Worm (Caenorhabditis elegans) whole organism, late embryonic: ENCODE results near the gene B0024.11.

Experiments used
- ama-1 ChIP-seq: fragments of 150-350 bp; optimal IDR thresholded peaks from 2 replicates; lab custom pipeline; 2014
- elt-2 ChIP-seq: sonication (generic microtip); optimal IDR thresholded peaks from 2 replicates; lab custom pipeline; 2016; ENCODE audit warnings: missing genetic modification reagents, missing genetic modification characterization, missing compliant biosample characterization
- hlh-13 ChIP-seq: fragments of 200-800 bp; sonication (Bioruptor generic); optimal IDR thresholded peaks from 2 replicates; lab custom pipeline; 2018; ENCODE audit warnings: mild to moderate bottlenecking, missing genetic modification characterization, missing compliant biosample characterization
- nfya-1 ChIP-seq: sonication (generic microtip); optimal IDR thresholded peaks from 2 replicates; lab custom pipeline; 2017; ENCODE audit warnings: missing genetic modification characterization, mild to moderate bottlenecking, missing compliant biosample characterization, antibody characterized with exemption, moderate library complexity
- sox-2 ChIP-seq: fragments of 200-800 bp; sonication (Bioruptor generic); IDR thresholded peaks from 2 replicates; pipeline ENCODE4 v1.3.6; 2022; ENCODE audit warnings: missing genetic modification reagents, missing genetic modification characterization, missing compliant biosample characterization
- tbx-2 ChIP-seq: sonication (generic microtip); optimal IDR thresholded peaks from 2 replicates; lab custom pipeline; 2016; ENCODE audit warnings: missing genetic modification characterization, missing compliant biosample characterization
- unc-42 ChIP-seq: sonication (generic microtip); optimal IDR thresholded peaks from 2 replicates; lab custom pipeline; 2016; ENCODE audit warnings: missing genotype, missing genetic modification characterization, missing compliant biosample characterization

- TF ChIP-seq hlh-13 (GFP tag; lab: Kevin White, UChicago), result no peak
- no peak for TF ChIP-seq tbx-2 (tag; lab: Kevin White, UChicago)
- no peak for TF ChIP-seq unc-42 (tag; lab: Kevin White, UChicago)
- no peak for TF ChIP-seq nfya-1 (tag; lab: Kevin White, UChicago)
- TF ChIP-seq ama-1 (lab: Kevin White, UChicago), result no peak
- no peak for TF ChIP-seq sox-2 (GFP tag; lab: Robert Waterston, UW)
- TF ChIP-seq elt-2 (tag; lab: Kevin White, UChicago), result no peak
Observed at ce11 chrV:10294549-10294948, 24.8 kb downstream of the B0024.11 start, which contains the start of gene col-150.
